Fruit fly (Drosophila melanogaster) whole organism, embryonic: ENCODE data around the gene Ing3.

Source experiments
- CG1024 ChIP-seq: fragments of 200-800 bp; sonication (Bioruptor generic); IDR thresholded peaks from 2 replicates; pipeline ENCODE4 v1.3.6; 2022; ENCODE audit warnings: missing biosample characterization, missing genetic modification characterization
- CG5245 ChIP-seq: fragments of 200-800 bp; sonication (Bioruptor generic); optimal IDR thresholded peaks from 3 replicates; lab custom pipeline; 2016; ENCODE audit warnings: missing biosample characterization, missing genetic modification characterization
- CG8478 ChIP-seq: fragments of >200 bp; optimal IDR thresholded peaks from 2 replicates; lab custom pipeline; 2018
- CG8924 ChIP-seq: fragments of 200-800 bp; optimal IDR thresholded peaks from 3 replicates; lab custom pipeline; 2019; ENCODE audit warnings: missing biosample characterization, mild to moderate bottlenecking, missing genetic modification characterization, moderate library complexity
- Dp ChIP-seq: fragments of 200-800 bp; sonication (Bioruptor generic); optimal IDR thresholded peaks from 2 replicates; lab custom pipeline; 2018; ENCODE audit warnings: missing biosample characterization, mild to moderate bottlenecking, missing genetic modification characterization, moderate library complexity
- MTF-1 ChIP-seq: fragments of 200-800 bp; sonication (Bioruptor generic); optimal IDR thresholded peaks from 2 replicates; lab custom pipeline; 2018; ENCODE audit warnings: missing biosample characterization, mild to moderate bottlenecking, missing genetic modification characterization, borderline replicate concordance
- dpn ChIP-seq, 2 experiments: fragments of 200-800 bp; sonication (Bioruptor generic); optimal IDR thresholded peaks; 3 replicates each; lab custom pipeline; 2016; ENCODE audit warnings: missing biosample characterization in 2 of 2, missing genetic modification characterization in 2 of 2
- fd3F ChIP-seq: fragments of 200-800 bp; sonication (Bioruptor generic); optimal IDR thresholded peaks from 2 replicates; lab custom pipeline; 2018; ENCODE audit warnings: missing biosample characterization, mild to moderate bottlenecking, missing genetic modification characterization, moderate library complexity
- ftz-f1 ChIP-seq: fragments of 200-800 bp; sonication (Bioruptor generic); optimal IDR thresholded peaks from 2 replicates; lab custom pipeline; 2016; ENCODE audit warnings: missing biosample characterization, missing genetic modification characterization
- p53 ChIP-seq: fragments of 200-800 bp; sonication (Bioruptor generic); optimal IDR thresholded peaks from 2 replicates; lab custom pipeline; 2016; ENCODE audit warnings: missing biosample characterization, missing genetic modification characterization
- rib ChIP-seq: fragments of 200-800 bp; sonication (Bioruptor generic); IDR thresholded peaks from 2 replicates; pipeline ENCODE4 v1.3.6; 2022; ENCODE audit warnings: missing biosample characterization, missing genetic modification characterization

dm6 chrX:18685726-18686125 is 32.8 kb upstream of the Ing3 start, which contains the start of gene phtm:
- TF ChIP-seq p53 (GFP tag; lab: Kevin White, UChicago) = no peak
- TF ChIP-seq Dp (GFP tag; lab: Kevin White, UChicago) = no peak
- TF ChIP-seq CG8924 (tag; lab: Kevin White, UChicago) = no peak
- no peak for TF ChIP-seq rib (GFP tag; lab: Robert Waterston, UW)
- no peak for TF ChIP-seq dpn (GFP tag; optimal IDR thresholded peaks at IDR 0.05; lab: Kevin White, UChicago)
- TF ChIP-seq ftz-f1 (GFP tag; lab: Kevin White, UChicago) = no peak
- no peak for TF ChIP-seq CG8478 (lab: Kevin White, UChicago)
- no peak for TF ChIP-seq CG1024 (GFP tag; lab: Robert Waterston, UW)
- TF ChIP-seq fd3F (GFP tag; lab: Kevin White, UChicago) = no peak
- no peak for TF ChIP-seq MTF-1 (GFP tag; lab: Kevin White, UChicago)
- TF ChIP-seq CG5245 (GFP tag; lab: Kevin White, UChicago) = no peak
